Fruit fly (Drosophila melanogaster) whole organism, embryonic: ENCODE measurements around the gene Hip1.

Source experiments
- Abd-B ChIP-seq: fragments of 200-800 bp; sonication (Bioruptor generic); optimal IDR thresholded peaks from 2 replicates; lab custom pipeline; 2018; ENCODE audit warnings: missing biosample characterization, mild to moderate bottlenecking, missing genetic modification characterization, moderate library complexity
- CG11695 ChIP-seq: fragments of 200-800 bp; sonication (Bioruptor generic); IDR thresholded peaks from 3 replicates; pipeline ENCODE4 v1.3.6; 2022; ENCODE audit warnings: missing biosample characterization, missing genetic modification characterization
- CG14667 ChIP-seq: fragments of 200-800 bp; sonication (Bioruptor generic); IDR thresholded peaks from 2 replicates; pipeline ENCODE4 v1.3.6; 2022; ENCODE audit warnings: missing biosample characterization, missing genetic modification characterization
- CG15514 ChIP-seq: fragments of 200-800 bp; sonication (Bioruptor generic); optimal IDR thresholded peaks from 3 replicates; lab custom pipeline; 2017; ENCODE audit warnings: missing biosample characterization, missing genetic modification characterization, mild to moderate bottlenecking, moderate library complexity, missing genetic modification reagents
- CG1602 ChIP-seq: fragments of 200-800 bp; sonication (Bioruptor generic); optimal IDR thresholded peaks from 3 replicates; lab custom pipeline; 2016; ENCODE audit warnings: missing biosample characterization, missing genetic modification characterization
- CG1603 ChIP-seq: fragments of 200-800 bp; sonication (Bioruptor generic); optimal IDR thresholded peaks from 2 replicates; lab custom pipeline; 2019; ENCODE audit warnings: missing biosample characterization, mild to moderate bottlenecking, missing genetic modification characterization, moderate library complexity
- CG17359 ChIP-seq: fragments of 200-800 bp; sonication (Bioruptor generic); optimal IDR thresholded peaks from 3 replicates; lab custom pipeline; 2018; ENCODE audit warnings: missing biosample characterization, mild to moderate bottlenecking, missing genetic modification characterization, moderate library complexity
- CG17612 ChIP-seq: fragments of 200-800 bp; sonication (Bioruptor generic); IDR thresholded peaks from 2 replicates; pipeline ENCODE4 v1.3.6; 2022; ENCODE audit warnings: missing biosample characterization, missing genetic modification characterization
- CG17802 ChIP-seq: fragments of 200-800 bp; sonication (Bioruptor generic); optimal IDR thresholded peaks from 2 replicates; lab custom pipeline; 2018; ENCODE audit warnings: missing biosample characterization, mild to moderate bottlenecking, missing genetic modification characterization, moderate library complexity
- CG2129 ChIP-seq: fragments of 200-800 bp; sonication (Bioruptor generic); IDR thresholded peaks from 2 replicates; pipeline ENCODE4 v1.3.6; 2022; ENCODE audit warnings: missing biosample characterization, missing genetic modification characterization; ENCODE audit not compliant: partially characterized antibody
- CG2889 ChIP-seq: fragments of 200-800 bp; sonication (Bioruptor generic); IDR thresholded peaks from 3 replicates; pipeline ENCODE4 v1.3.6; 2022; ENCODE audit warnings: missing biosample characterization, missing genetic modification characterization
- CG31365 ChIP-seq: fragments of 200-800 bp; sonication (Bioruptor generic); optimal IDR thresholded peaks from 2 replicates; lab custom pipeline; 2018; ENCODE audit warnings: missing biosample characterization, mild to moderate bottlenecking, missing genetic modification characterization
- CG34376 ChIP-seq: fragments of 200-800 bp; sonication (Bioruptor generic); optimal IDR thresholded peaks from 2 replicates; lab custom pipeline; 2018; ENCODE audit warnings: missing biosample characterization, mild to moderate bottlenecking, missing genetic modification characterization
- CG3847 ChIP-seq: fragments of 200-800 bp; sonication (Bioruptor generic); IDR thresholded peaks from 2 replicates; pipeline ENCODE4 v1.3.6; 2022; ENCODE audit warnings: missing biosample characterization, missing genetic modification characterization
- CG4360 ChIP-seq: fragments of 200-800 bp; sonication (Bioruptor generic); IDR thresholded peaks from 2 replicates; pipeline ENCODE4 v1.3.6; 2022; ENCODE audit warnings: missing biosample characterization, missing genetic modification characterization
- CG4617 ChIP-seq: fragments of 200-800 bp; sonication (Bioruptor generic); optimal IDR thresholded peaks from 3 replicates; lab custom pipeline; 2016; ENCODE audit warnings: missing biosample characterization, missing genetic modification characterization, borderline replicate concordance
- CG6654 ChIP-seq: fragments of 200-800 bp; sonication (Bioruptor generic); optimal IDR thresholded peaks from 2 replicates; lab custom pipeline; 2017; ENCODE audit warnings: missing biosample characterization, mild to moderate bottlenecking, missing genetic modification characterization
- CG8765 ChIP-seq: fragments of 200-800 bp; sonication (Bioruptor generic); IDR thresholded peaks from 2 replicates; pipeline ENCODE4 v1.3.6; 2022; ENCODE audit warnings: missing biosample characterization, missing genetic modification characterization
- CG8924 ChIP-seq: fragments of 200-800 bp; optimal IDR thresholded peaks from 3 replicates; lab custom pipeline; 2019; ENCODE audit warnings: missing biosample characterization, mild to moderate bottlenecking, missing genetic modification characterization, moderate library complexity
- CG9215 ChIP-seq: fragments of 200-800 bp; sonication (Bioruptor generic); IDR thresholded peaks from 2 replicates; pipeline ENCODE4 v1.3.6; 2022; ENCODE audit warnings: missing biosample characterization, missing genetic modification characterization
- CTCF ChIP-seq: fragments of 200-800 bp; sonication (Bioruptor generic); optimal IDR thresholded peaks from 2 replicates; lab custom pipeline; 2017; ENCODE audit warnings: missing biosample characterization, mild to moderate bottlenecking, missing genetic modification characterization, moderate library complexity
- HLH3B ChIP-seq: fragments of 200-800 bp; sonication (Bioruptor generic); IDR thresholded peaks from 2 replicates; pipeline ENCODE4 v1.3.6; 2022; ENCODE audit warnings: missing biosample characterization, missing genetic modification characterization
- Lpt ChIP-seq: fragments of >200 bp; optimal IDR thresholded peaks from 2 replicates; lab custom pipeline; 2018; ENCODE audit warnings: missing biosample characterization, missing genetic modification characterization
- Poxn ChIP-seq: fragments of 200-800 bp; sonication (Bioruptor generic); IDR thresholded peaks from 2 replicates; pipeline ENCODE4 v1.3.6; 2022; ENCODE audit warnings: missing biosample characterization, missing genetic modification characterization
- Rfx ChIP-seq: fragments of 200-800 bp; sonication (Bioruptor generic); IDR thresholded peaks from 2 replicates; pipeline ENCODE4 v1.3.6; 2022; ENCODE audit warnings: missing biosample characterization, missing genetic modification characterization
- Trl ChIP-seq, 3 experiments: fragments of >200 bp in 2 of 3; fragments of 200-800 bp in 1 of 3; sonication (Bioruptor generic) in 1 of 3; optimal IDR thresholded peaks; 2 replicates in 1 of 3; 3 replicates in 2 of 3; lab custom pipeline; 2016 to 2017; ENCODE audit warnings: missing biosample characterization in 1 of 3, missing genetic modification characterization in 1 of 3
- Usf ChIP-seq: fragments of 200-800 bp; sonication (Bioruptor generic); optimal IDR thresholded peaks from 2 replicates; lab custom pipeline; 2017; ENCODE audit warnings: missing genotype, missing biosample characterization, missing genetic modification characterization
- aop ChIP-seq: fragments of 200-800 bp; sonication (Bioruptor generic); IDR thresholded peaks from 2 replicates; pipeline ENCODE4 v1.3.6; 2022; ENCODE audit warnings: missing biosample characterization, missing genetic modification characterization
- az2 ChIP-seq: fragments of 200-800 bp; sonication (Bioruptor generic); optimal IDR thresholded peaks from 3 replicates; lab custom pipeline; 2016; ENCODE audit warnings: missing biosample characterization, missing genetic modification characterization
- bbx ChIP-seq: fragments of 200-800 bp; sonication (Bioruptor generic); IDR thresholded peaks from 2 replicates; pipeline ENCODE4 v1.3.6; 2022; ENCODE audit warnings: missing biosample characterization, missing genetic modification characterization; ENCODE audit not compliant: partially characterized antibody
- cas ChIP-seq: fragments of 200-800 bp; sonication (Bioruptor generic); IDR thresholded peaks from 2 replicates; pipeline ENCODE4 v1.3.6; 2022; ENCODE audit warnings: missing biosample characterization, missing genetic modification characterization
- cg ChIP-seq: fragments of 200-800 bp; sonication (Bioruptor generic); optimal IDR thresholded peaks from 3 replicates; lab custom pipeline; 2019; ENCODE audit warnings: missing biosample characterization, mild to moderate bottlenecking, missing genetic modification characterization, moderate library complexity
- dm ChIP-seq: fragments of 200-800 bp; sonication (Bioruptor generic); optimal IDR thresholded peaks from 3 replicates; lab custom pipeline; 2016; ENCODE audit warnings: missing biosample characterization, missing genetic modification characterization
- dmrt99B ChIP-seq: fragments of 200-800 bp; sonication (Bioruptor generic); optimal IDR thresholded peaks from 2 replicates; lab custom pipeline; 2018; ENCODE audit warnings: missing biosample characterization, mild to moderate bottlenecking, missing genetic modification characterization, moderate library complexity
- gce ChIP-seq: fragments of 200-800 bp; sonication (Bioruptor generic); IDR thresholded peaks from 3 replicates; pipeline ENCODE4 v1.3.6; 2022; ENCODE audit warnings: missing biosample characterization, missing genetic modification characterization
- gsb-n ChIP-seq: fragments of 200-800 bp; sonication (Bioruptor generic); optimal IDR thresholded peaks from 3 replicates; lab custom pipeline; 2018; ENCODE audit warnings: missing biosample characterization, mild to moderate bottlenecking, missing genetic modification characterization
- ham ChIP-seq: fragments of 200-800 bp; sonication (Bioruptor generic); IDR thresholded peaks from 2 replicates; pipeline ENCODE4 v1.3.6; 2022; ENCODE audit warnings: missing biosample characterization, missing genetic modification characterization
- jing ChIP-seq: fragments of 200-800 bp; sonication (Bioruptor generic); optimal IDR thresholded peaks from 2 replicates; lab custom pipeline; 2018; ENCODE audit warnings: missing biosample characterization, mild to moderate bottlenecking, missing genetic modification characterization
- kah ChIP-seq: fragments of 200-800 bp; sonication (Bioruptor generic); optimal IDR thresholded peaks from 2 replicates; lab custom pipeline; 2018; ENCODE audit warnings: missing biosample characterization, mild to moderate bottlenecking, missing genetic modification characterization
- maf-S ChIP-seq: fragments of 200-800 bp; sonication (Bioruptor generic); optimal IDR thresholded peaks from 2 replicates; lab custom pipeline; 2016; ENCODE audit warnings: missing biosample characterization, missing genetic modification characterization
- peb ChIP-seq: fragments of 200-800 bp; sonication (Bioruptor generic); IDR thresholded peaks from 2 replicates; pipeline ENCODE4 v1.3.6; 2022; ENCODE audit warnings: missing biosample characterization, missing genetic modification characterization
- phol ChIP-seq: fragments of 200-800 bp; sonication (Bioruptor generic); optimal IDR thresholded peaks from 3 replicates; lab custom pipeline; 2018; ENCODE audit warnings: missing biosample characterization, mild to moderate bottlenecking, missing genetic modification characterization, moderate library complexity
- prd ChIP-seq, 3 experiments: fragments of >200 bp in 2 of 3; fragments of 200-800 bp in 1 of 3; sonication (Bioruptor generic) in 1 of 3; optimal IDR thresholded peaks in 2 of 3; IDR thresholded peaks in 1 of 3; 2 replicates in 2 of 3; 3 replicates in 1 of 3; pipeline versions ENCODE4 v1.3.6 to Lab custom; 2017 to 2022; ENCODE audit warnings: missing biosample characterization in 1 of 3, missing genetic modification characterization in 1 of 3
- row ChIP-seq: fragments of 200-800 bp; sonication (Bioruptor generic); IDR thresholded peaks from 3 replicates; pipeline ENCODE4 v1.3.6; 2022; ENCODE audit warnings: missing biosample characterization, missing genetic modification characterization
- schlank ChIP-seq: fragments of 200-800 bp; sonication (Bioruptor generic); optimal IDR thresholded peaks from 2 replicates; lab custom pipeline; 2018; ENCODE audit warnings: missing biosample characterization, mild to moderate bottlenecking, missing genetic modification characterization
- sens-2 ChIP-seq: fragments of 200-800 bp; sonication (Bioruptor generic); IDR thresholded peaks from 2 replicates; pipeline ENCODE4 v1.3.6; 2022; ENCODE audit warnings: missing biosample characterization, missing genetic modification characterization
- sqz ChIP-seq: fragments of 200-800 bp; sonication (Bioruptor generic); optimal IDR thresholded peaks from 3 replicates; lab custom pipeline; 2018; ENCODE audit warnings: missing biosample characterization, mild to moderate bottlenecking, missing genetic modification characterization
- ssp ChIP-seq: fragments of 200-800 bp; sonication (Bioruptor generic); IDR thresholded peaks from 2 replicates; pipeline ENCODE4 v1.3.6; 2022; ENCODE audit warnings: missing biosample characterization, missing genetic modification characterization
- tap ChIP-seq: fragments of 200-800 bp; optimal IDR thresholded peaks from 3 replicates; lab custom pipeline; 2019; ENCODE audit warnings: missing biosample characterization, mild to moderate bottlenecking, missing genetic modification characterization, moderate library complexity
- tin ChIP-seq: fragments of 200-800 bp; sonication (Bioruptor generic); optimal IDR thresholded peaks from 3 replicates; lab custom pipeline; 2016; ENCODE audit warnings: missing biosample characterization, missing genetic modification characterization
- wor ChIP-seq: fragments of 200-800 bp; sonication (Bioruptor generic); IDR thresholded peaks from 2 replicates; pipeline ENCODE4 v1.3.6; 2022; ENCODE audit warnings: missing biosample characterization, missing genetic modification characterization

Hip1 gene

dm6 chr3L:12806290-12806743, 32.9 kb upstream of the Hip1 start (continued):
- TF ChIP-seq CG11695 (GFP tag; lab: Robert Waterston, UW), result 0 out of 3 replicates have a peak, but pooled peaks have one; percentile 44
- TF ChIP-seq CG31365 (tag; lab: Kevin White, UChicago), result no peak
- peak; percentile 20 for TF ChIP-seq CG1602 (GFP tag; lab: Kevin White, UChicago)
- TF ChIP-seq Abd-B (GFP tag; lab: Kevin White, UChicago), result no peak
- no peak for TF ChIP-seq Usf (GFP tag; lab: Kevin White, UChicago)
- TF ChIP-seq CG15514 (GFP tag; lab: Kevin White, UChicago), result peak; percentile 41
- peak in 1 of 2 experiments; percentile 37 for TF ChIP-seq Trl (optimal IDR thresholded peaks at IDR 0.05; lab: Kevin White, UChicago)
- no peak for TF ChIP-seq Trl (GFP tag; optimal IDR thresholded peaks at IDR 0.05; lab: Kevin White, UChicago)
- TF ChIP-seq wor (GFP tag; lab: Robert Waterston, UW), result no peak
- no peak for TF ChIP-seq jing (GFP tag; lab: Kevin White, UChicago)
- TF ChIP-seq tap (tag; lab: Kevin White, UChicago), result peak; percentile 69
- TF ChIP-seq CG6654 (GFP tag; lab: Kevin White, UChicago), result no peak
- no peak for TF ChIP-seq CG17802
- no peak for TF ChIP-seq CG17612 (GFP tag; lab: Robert Waterston, UW)
- peak; percentile 73 for TF ChIP-seq CG4360 (GFP tag; lab: Robert Waterston, UW)
- no peak for TF ChIP-seq kah (GFP tag; lab: Kevin White, UChicago)
- TF ChIP-seq sens-2 (GFP tag; lab: Robert Waterston, UW), result no peak
- TF ChIP-seq CG2889 (GFP tag; lab: Robert Waterston, UW), result no peak
- TF ChIP-seq CG3847 (GFP tag; lab: Robert Waterston, UW), result no peak
- TF ChIP-seq phol (tag; lab: Kevin White, UChicago), result peak; percentile 34
- peak; percentile 47 for TF ChIP-seq tin (GFP tag; lab: Kevin White, UChicago)
- TF ChIP-seq CG8924, result peak; percentile 78
- TF ChIP-seq aop, result no peak
- no peak for TF ChIP-seq bbx
- TF ChIP-seq CG17359 (tag; lab: Kevin White, UChicago), result peak; percentile 67
- TF ChIP-seq CG8765, result no peak
- TF ChIP-seq gsb-n (tag; lab: Kevin White, UChicago), result peak; percentile 50
- peak; percentile 72 for TF ChIP-seq row
- no peak for TF ChIP-seq dm (GFP tag; lab: Kevin White, UChicago)
- TF ChIP-seq peb (GFP tag; lab: Robert Waterston, UW), result no peak
- TF ChIP-seq maf-S (GFP tag; lab: Kevin White, UChicago), result no peak
- TF ChIP-seq dmrt99B, result peak; percentile 65
- TF ChIP-seq CG2129 (GFP tag; lab: Robert Waterston, UW), result no peak
- peak; percentile 54 for TF ChIP-seq az2 (GFP tag; lab: Kevin White, UChicago)
- no peak for TF ChIP-seq Poxn (GFP tag; lab: Robert Waterston, UW)
- no peak for TF ChIP-seq CG14667 (GFP tag; lab: Robert Waterston, UW)
- no peak for TF ChIP-seq Lpt
- no peak for TF ChIP-seq prd (optimal IDR thresholded peaks at IDR 0.05; lab: Kevin White, UChicago)
- 0 out of 3 replicates have a peak, but pooled peaks have one; percentile 34 for TF ChIP-seq prd (GFP tag; IDR thresholded peaks at IDR 0.05; lab: Robert Waterston, UW)
- no peak for TF ChIP-seq CG4617
- TF ChIP-seq cg (GFP tag; lab: Kevin White, UChicago), result peak; percentile 81
- TF ChIP-seq CG1603, result no peak
- no peak for TF ChIP-seq ssp (GFP tag; lab: Robert Waterston, UW)
- no peak for TF ChIP-seq cas (GFP tag; lab: Robert Waterston, UW)
- TF ChIP-seq HLH3B (GFP tag; lab: Robert Waterston, UW), result peak; percentile 20; the same call in 1 of the 2 replicates
- TF ChIP-seq schlank (tag; lab: Kevin White, UChicago), result no peak
- TF ChIP-seq ham, result no peak
- no peak for TF ChIP-seq sqz (GFP tag; lab: Kevin White, UChicago)
- no peak for TF ChIP-seq CG9215 (GFP tag; lab: Robert Waterston, UW)
- TF ChIP-seq CG34376 (GFP tag; lab: Kevin White, UChicago), result peak; percentile 72
- peak; percentile 7 for TF ChIP-seq CTCF
- TF ChIP-seq gce (GFP tag; lab: Robert Waterston, UW), result no peak
- peak; percentile 58 for TF ChIP-seq Rfx (GFP tag; lab: Robert Waterston, UW)
